Worm (Caenorhabditis elegans): ENCODE measurements around the gene Y51A2B.4.

DNA sequence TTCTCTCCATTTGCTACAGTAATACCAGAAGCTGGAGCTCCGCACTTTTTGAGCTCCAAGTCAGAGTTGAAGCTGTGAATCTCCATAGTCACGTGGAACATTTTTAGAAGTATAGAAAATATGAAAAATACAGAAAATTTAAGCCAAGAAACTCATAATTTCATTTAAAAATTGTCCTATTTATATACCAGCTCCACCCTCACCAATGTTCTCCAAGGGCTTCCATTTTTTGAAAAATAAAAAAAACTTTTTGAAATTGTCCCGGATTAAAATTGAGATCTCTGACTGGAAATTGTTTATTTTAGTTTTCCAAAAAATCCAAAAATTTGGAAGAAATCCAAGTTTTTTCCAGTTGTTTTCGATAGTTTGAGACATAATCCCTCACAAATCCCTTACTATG is 29.1 kb downstream of the Y51A2B.4 start, which contains the start of gene C08E8.5:
- TF ChIP-seq nhr-12 (tag; optimal IDR thresholded peaks at IDR 0.05) = no peak
- no peak for TF ChIP-seq fkh-10 (GFP tag; optimal IDR thresholded peaks at IDR 0.05)

All from whole organism, L3 larva.